Fruit fly (Drosophila melanogaster) whole organism, embryonic: ENCODE data around the gene CG10863.

Experiments used
- Abd-B ChIP-seq: fragments of 200-800 bp; sonication (Bioruptor generic); optimal IDR thresholded peaks from 2 replicates; lab custom pipeline; 2018; ENCODE audit warnings: missing biosample characterization, mild to moderate bottlenecking, missing genetic modification characterization, moderate library complexity
- B-H2 ChIP-seq: fragments of 200-800 bp; sonication (Bioruptor generic); optimal IDR thresholded peaks from 2 replicates; lab custom pipeline; 2018; ENCODE audit warnings: missing biosample characterization, mild to moderate bottlenecking, missing genetic modification characterization
- Bgb ChIP-seq: fragments of 200-800 bp; sonication (Bioruptor generic); IDR thresholded peaks from 2 replicates; pipeline ENCODE4 v1.3.6; 2022; ENCODE audit warnings: missing biosample characterization, missing genetic modification characterization; ENCODE audit not compliant: partially characterized antibody
- CG11695 ChIP-seq: fragments of 200-800 bp; sonication (Bioruptor generic); IDR thresholded peaks from 3 replicates; pipeline ENCODE4 v1.3.6; 2022; ENCODE audit warnings: missing biosample characterization, missing genetic modification characterization
- CG11696 ChIP-seq: fragments of 200-800 bp; sonication (Bioruptor generic); IDR thresholded peaks from 2 replicates; pipeline ENCODE4 v1.3.6; 2022; ENCODE audit warnings: missing biosample characterization, missing genetic modification characterization
- CG12391 ChIP-seq: fragments of 200-800 bp; sonication (Bioruptor generic); optimal IDR thresholded peaks from 3 replicates; lab custom pipeline; 2018; ENCODE audit warnings: missing biosample characterization, mild to moderate bottlenecking, missing genetic modification characterization, moderate library complexity
- CG14014 ChIP-seq: fragments of 200-800 bp; sonication (Bioruptor generic); IDR thresholded peaks from 2 replicates; pipeline ENCODE4 v1.3.6; 2022; ENCODE audit warnings: missing biosample characterization, missing genetic modification characterization
- CG17385 ChIP-seq: fragments of 200-800 bp; sonication (Bioruptor generic); optimal IDR thresholded peaks from 3 replicates; lab custom pipeline; 2018; ENCODE audit warnings: missing biosample characterization, mild to moderate bottlenecking, missing genetic modification characterization
- CG17568 ChIP-seq: fragments of 200-800 bp; sonication (Bioruptor generic); optimal IDR thresholded peaks from 2 replicates; lab custom pipeline; 2018; ENCODE audit warnings: missing biosample characterization, mild to moderate bottlenecking, missing genetic modification characterization, moderate library complexity
- CG33213 ChIP-seq: fragments of 200-800 bp; sonication (Bioruptor generic); optimal IDR thresholded peaks from 3 replicates; lab custom pipeline; 2016; ENCODE audit warnings: missing biosample characterization, missing genetic modification characterization
- CG4328 ChIP-seq: fragments of 200-800 bp; sonication (Bioruptor generic); optimal IDR thresholded peaks from 3 replicates; lab custom pipeline; 2017; ENCODE audit warnings: missing biosample characterization, missing genetic modification reagents, missing genetic modification characterization
- CG5180 ChIP-seq: fragments of 200-800 bp; sonication (Bioruptor generic); optimal IDR thresholded peaks from 3 replicates; lab custom pipeline; 2017; ENCODE audit warnings: missing biosample characterization, missing genetic modification characterization, mild to moderate bottlenecking, moderate library complexity, missing genetic modification reagents
- CG5953 ChIP-seq: fragments of 200-800 bp; sonication (Bioruptor generic); IDR thresholded peaks from 2 replicates; pipeline ENCODE4 v1.3.6; 2022; ENCODE audit warnings: missing biosample characterization, missing genetic modification characterization
- CG6175 ChIP-seq: fragments of 200-800 bp; sonication (Bioruptor generic); IDR thresholded peaks from 3 replicates; pipeline ENCODE4 v1.3.6; 2022; ENCODE audit warnings: missing biosample characterization, missing genetic modification characterization
- CG8388 ChIP-seq: fragments of 200-800 bp; sonication (Bioruptor generic); optimal IDR thresholded peaks from 2 replicates; lab custom pipeline; 2019; ENCODE audit warnings: missing biosample characterization, mild to moderate bottlenecking, missing genetic modification characterization, moderate library complexity
- CG9215 ChIP-seq: fragments of 200-800 bp; sonication (Bioruptor generic); IDR thresholded peaks from 2 replicates; pipeline ENCODE4 v1.3.6; 2022; ENCODE audit warnings: missing biosample characterization, missing genetic modification characterization
- CG9437 ChIP-seq: fragments of 200-800 bp; sonication (Bioruptor generic); optimal IDR thresholded peaks from 2 replicates; lab custom pipeline; 2018; ENCODE audit warnings: missing biosample characterization, mild to moderate bottlenecking, missing genetic modification characterization
- D ChIP-seq, 2 experiments: fragments of 200-800 bp in 1 of 2; fragments of >200 bp in 1 of 2; sonication (Bioruptor generic) in 1 of 2; optimal IDR thresholded peaks; 2 replicates in 1 of 2; 3 replicates in 1 of 2; lab custom pipeline; 2017; ENCODE audit warnings: mild to moderate bottlenecking in 1 of 2, missing biosample characterization in 1 of 2, missing genetic modification characterization in 1 of 2, missing genetic modification reagents in 1 of 2
- Deaf1 ChIP-seq: fragments of 200-800 bp; optimal IDR thresholded peaks from 3 replicates; lab custom pipeline; 2019; ENCODE audit warnings: missing biosample characterization, mild to moderate bottlenecking, missing genetic modification characterization, moderate library complexity
- Dp ChIP-seq: fragments of 200-800 bp; sonication (Bioruptor generic); optimal IDR thresholded peaks from 2 replicates; lab custom pipeline; 2018; ENCODE audit warnings: missing biosample characterization, mild to moderate bottlenecking, missing genetic modification characterization, moderate library complexity
- Ets65A ChIP-seq: fragments of 200-800 bp; sonication (Bioruptor generic); peaks from one replicate; lab custom pipeline; 2016; ENCODE audit warnings: missing biosample characterization, missing genetic modification characterization
- Hmr ChIP-seq: fragments of 200-800 bp; sonication (Bioruptor generic); optimal IDR thresholded peaks from 3 replicates; lab custom pipeline; 2017; ENCODE audit warnings: mild to moderate bottlenecking, missing biosample characterization, missing genetic modification reagents, missing genetic modification characterization
- Lim3 ChIP-seq: fragments of 200-800 bp; sonication (Bioruptor generic); IDR thresholded peaks from 2 replicates; pipeline ENCODE4 v1.3.6; 2022; ENCODE audit warnings: missing biosample characterization, missing genetic modification characterization
- Pdp1 ChIP-seq, 2 experiments: fragments of 200-800 bp; sonication (Bioruptor generic); optimal IDR thresholded peaks; 3 replicates each; lab custom pipeline; 2016; ENCODE audit warnings: missing biosample characterization in 2 of 2, missing genetic modification characterization in 2 of 2, mild to moderate bottlenecking in 1 of 2, moderate library complexity in 1 of 2
- Ravus ChIP-seq: fragments of 200-800 bp; sonication (Bioruptor generic); IDR thresholded peaks from 2 replicates; pipeline ENCODE4 v1.3.6; 2022; ENCODE audit warnings: missing biosample characterization, missing genetic modification characterization
- Ssrp ChIP-seq: fragments of 200-800 bp; sonication (Bioruptor generic); optimal IDR thresholded peaks from 2 replicates; lab custom pipeline; 2018; ENCODE audit warnings: missing biosample characterization, mild to moderate bottlenecking, missing genetic modification characterization, moderate library complexity
- Vsx1 ChIP-seq: fragments of 200-800 bp; sonication (Bioruptor generic); optimal IDR thresholded peaks from 2 replicates; lab custom pipeline; 2017; ENCODE audit warnings: missing biosample characterization, mild to moderate bottlenecking, missing genetic modification characterization, missing genetic modification reagents
- ash1 ChIP-seq: fragments of 200-800 bp; sonication (Bioruptor generic); optimal IDR thresholded peaks from 2 replicates; lab custom pipeline; 2018; ENCODE audit warnings: missing biosample characterization, mild to moderate bottlenecking, missing genetic modification characterization
- dmrt99B ChIP-seq: fragments of 200-800 bp; sonication (Bioruptor generic); optimal IDR thresholded peaks from 2 replicates; lab custom pipeline; 2018; ENCODE audit warnings: missing biosample characterization, mild to moderate bottlenecking, missing genetic modification characterization, moderate library complexity
- dpn ChIP-seq, 2 experiments: fragments of 200-800 bp; sonication (Bioruptor generic); optimal IDR thresholded peaks; 3 replicates each; lab custom pipeline; 2016; ENCODE audit warnings: missing biosample characterization in 2 of 2, missing genetic modification characterization in 2 of 2
- grau ChIP-seq: fragments of 200-800 bp; optimal IDR thresholded peaks from 3 replicates; lab custom pipeline; 2019; ENCODE audit warnings: missing biosample characterization, mild to moderate bottlenecking, missing genetic modification characterization, moderate library complexity
- grn ChIP-seq: fragments of 200-800 bp; sonication (Bioruptor generic); optimal IDR thresholded peaks from 3 replicates; lab custom pipeline; 2017; ENCODE audit warnings: missing biosample characterization, missing genetic modification characterization
- kah ChIP-seq: fragments of 200-800 bp; sonication (Bioruptor generic); optimal IDR thresholded peaks from 2 replicates; lab custom pipeline; 2018; ENCODE audit warnings: missing biosample characterization, mild to moderate bottlenecking, missing genetic modification characterization
- klu ChIP-seq: fragments of 200-800 bp; sonication (Bioruptor generic); IDR thresholded peaks from 2 replicates; pipeline ENCODE4 v1.3.6; 2022; ENCODE audit warnings: missing biosample characterization, missing genetic modification characterization
- lab ChIP-seq: fragments of 200-800 bp; sonication (Bioruptor generic); optimal IDR thresholded peaks from 3 replicates; lab custom pipeline; 2017; ENCODE audit warnings: missing biosample characterization, missing genetic modification characterization, mild to moderate bottlenecking, moderate library complexity, missing genetic modification reagents
- mam ChIP-seq: fragments of 200-800 bp; sonication (Bioruptor generic); optimal IDR thresholded peaks from 3 replicates; lab custom pipeline; 2016; ENCODE audit warnings: missing biosample characterization, missing genetic modification characterization
- nmo ChIP-seq: fragments of 200-800 bp; sonication (Bioruptor generic); optimal IDR thresholded peaks from 2 replicates; lab custom pipeline; 2018; ENCODE audit warnings: missing biosample characterization, mild to moderate bottlenecking, missing genetic modification characterization, moderate library complexity
- odd ChIP-seq: fragments of 200-800 bp; sonication (Bioruptor generic); optimal IDR thresholded peaks from 2 replicates; lab custom pipeline; 2017; ENCODE audit warnings: missing biosample characterization, mild to moderate bottlenecking, missing genetic modification characterization
- pb ChIP-seq: fragments of 200-800 bp; sonication (Bioruptor generic); optimal IDR thresholded peaks from 3 replicates; lab custom pipeline; 2016; ENCODE audit warnings: missing biosample characterization, missing genetic modification characterization
- phol ChIP-seq: fragments of 200-800 bp; sonication (Bioruptor generic); optimal IDR thresholded peaks from 3 replicates; lab custom pipeline; 2018; ENCODE audit warnings: missing biosample characterization, mild to moderate bottlenecking, missing genetic modification characterization, moderate library complexity
- pita ChIP-seq: fragments of 200-800 bp; sonication (Bioruptor generic); optimal IDR thresholded peaks from 2 replicates; lab custom pipeline; 2017; ENCODE audit warnings: missing biosample characterization, mild to moderate bottlenecking, missing genetic modification characterization
- prd ChIP-seq, 3 experiments: fragments of >200 bp in 2 of 3; fragments of 200-800 bp in 1 of 3; sonication (Bioruptor generic) in 1 of 3; optimal IDR thresholded peaks in 2 of 3; IDR thresholded peaks in 1 of 3; 2 replicates in 2 of 3; 3 replicates in 1 of 3; pipeline versions ENCODE4 v1.3.6 to Lab custom; 2017 to 2022; ENCODE audit warnings: missing biosample characterization in 1 of 3, missing genetic modification characterization in 1 of 3
- salm ChIP-seq: fragments of 200-800 bp; sonication (Bioruptor generic); optimal IDR thresholded peaks from 2 replicates; lab custom pipeline; 2018; ENCODE audit warnings: missing biosample characterization, mild to moderate bottlenecking, missing genetic modification characterization
- scrt ChIP-seq: fragments of 200-800 bp; sonication (Bioruptor generic); optimal IDR thresholded peaks from 2 replicates; lab custom pipeline; 2018; ENCODE audit warnings: missing biosample characterization, mild to moderate bottlenecking, missing genetic modification characterization, moderate library complexity
- so ChIP-seq: fragments of 200-800 bp; sonication (Bioruptor generic); IDR thresholded peaks from 3 replicates; pipeline ENCODE4 v1.3.6; 2022; ENCODE audit warnings: missing biosample characterization, missing genetic modification characterization
- zen ChIP-seq: fragments of 200-800 bp; sonication (Bioruptor generic); optimal IDR thresholded peaks from 3 replicates; lab custom pipeline; 2018; ENCODE audit warnings: missing biosample characterization, mild to moderate bottlenecking, missing genetic modification characterization, moderate library complexity
- zfh1 ChIP-seq: fragments of 200-800 bp; sonication (Bioruptor generic); IDR thresholded peaks from 3 replicates; pipeline ENCODE4 v1.3.6; 2022; ENCODE audit warnings: missing biosample characterization, missing genetic modification characterization

Gene CG10863

DNA sequence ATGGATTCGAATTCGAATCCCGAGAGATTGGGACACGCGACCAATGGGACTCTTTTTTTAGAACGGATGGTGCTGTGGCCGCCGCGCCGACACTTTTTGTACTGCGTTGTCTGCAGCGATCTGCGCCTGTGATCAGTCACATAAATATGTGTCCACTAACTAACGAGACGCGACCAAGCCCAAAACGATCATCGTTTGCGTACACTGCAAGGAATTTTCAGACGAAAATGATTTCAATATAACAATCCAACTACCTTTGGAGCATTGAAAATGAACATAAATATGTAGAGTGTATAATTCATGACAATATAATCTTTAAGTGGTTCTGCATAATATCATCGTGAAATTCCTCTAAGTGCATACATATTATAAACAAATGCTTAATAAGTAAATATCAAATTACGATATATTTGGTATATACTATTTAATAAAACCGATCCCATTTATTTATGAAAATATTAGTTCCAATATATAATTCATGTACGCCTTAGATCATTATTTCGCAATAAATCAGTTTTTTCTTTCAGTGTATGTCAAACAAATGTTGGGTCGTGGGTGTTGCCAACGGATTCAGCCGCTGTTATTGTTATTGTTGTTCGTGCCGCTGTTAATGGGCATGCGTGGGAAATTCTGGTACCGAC, 6.6 kb downstream of the CG10863 start, which contains the start of gene Eip63F-1 (continued):
- TF ChIP-seq CG11696 (GFP tag; lab: Robert Waterston, UW) (peak; percentile 38; the same call in 1 of the 2 replicates), Ssrp (tag; lab: Kevin White, UChicago) (peak; percentile 71), grau (tag; lab: Kevin White, UChicago) (peak; percentile 79), Pdp1 (GFP tag; optimal IDR thresholded peaks at IDR 0.05; lab: Kevin White, UChicago) (peak in 1 of 2 experiments; percentile 14), mam (no peak), Ets65A (GFP tag; lab: Kevin White, UChicago) (peak; percentile 63), CG5953 (peak; percentile 37; the same call in 1 of the 2 replicates), lab (GFP tag; lab: Kevin White, UChicago) (peak; percentile 70), pita (GFP tag; lab: Kevin White, UChicago) (no peak), zfh1 (GFP tag; lab: Robert Waterston, UW) (no peak), Lim3 (GFP tag; lab: Robert Waterston, UW) (0 out of 2 replicates have a peak, but pooled peaks have one; percentile 18), salm (tag; lab: Kevin White, UChicago) (peak; percentile 32), CG9215 (GFP tag; lab: Robert Waterston, UW) (0 out of 2 replicates have a peak, but pooled peaks have one; percentile 34), CG17385 (GFP tag; lab: Kevin White, UChicago) (peak; percentile 73), D (optimal IDR thresholded peaks at IDR 0.05; lab: Kevin White, UChicago) (no peak), D (GFP tag; optimal IDR thresholded peaks at IDR 0.05; lab: Kevin White, UChicago) (peak; percentile 52), CG8388 (GFP tag; lab: Kevin White, UChicago) (peak; percentile 45), grn (GFP tag; lab: Kevin White, UChicago) (no peak), so (0 out of 3 replicates have a peak, but pooled peaks have one; percentile 12), dmrt99B (tag; lab: Kevin White, UChicago) (peak; percentile 71), B-H2 (peak; percentile 34), Abd-B (GFP tag; lab: Kevin White, UChicago) (peak; percentile 45), CG4328 (GFP tag; lab: Kevin White, UChicago) (peak; percentile 15), Deaf1 (tag; lab: Kevin White, UChicago) (peak; percentile 51), Hmr (peak; percentile 57), CG14014 (peak; percentile 29; the same call in 1 of the 2 replicates), nmo (GFP tag; lab: Kevin White, UChicago) (peak; percentile 80), pb (GFP tag; lab: Kevin White, UChicago) (no peak), phol (tag; lab: Kevin White, UChicago) (peak; percentile 78), Bgb (no peak), CG6175 (no peak), zen (peak; percentile 32), CG11695 (GFP tag; lab: Robert Waterston, UW) (peak; percentile 40; the same call in 2 of the 3 replicates), Vsx1 (peak; percentile 17), klu (peak; percentile 39; the same call in 1 of the 2 replicates), CG17568 (GFP tag; lab: Kevin White, UChicago) (no peak), CG5180 (GFP tag; lab: Kevin White, UChicago) (peak; percentile 59), kah (GFP tag; lab: Kevin White, UChicago) (peak; percentile 53), CG33213 (GFP tag; lab: Kevin White, UChicago) (no peak), ash1 (GFP tag; lab: Kevin White, UChicago) (no peak), CG9437 (GFP tag; lab: Kevin White, UChicago) (peak; percentile 75), odd (GFP tag; lab: Kevin White, UChicago) (peak; percentile 51), Ravus (GFP tag; lab: Robert Waterston, UW) (peak; percentile 12; the same call in 1 of the 2 replicates), scrt (GFP tag; lab: Kevin White, UChicago) (peak; percentile 81), prd (optimal IDR thresholded peaks at IDR 0.05; lab: Kevin White, UChicago) (no peak), prd (GFP tag; IDR thresholded peaks at IDR 0.05; lab: Robert Waterston, UW) (0 out of 3 replicates have a peak, but pooled peaks have one; percentile 12), CG12391 (peak; percentile 77), Dp (GFP tag; lab: Kevin White, UChicago) (no peak), dpn (GFP tag; optimal IDR thresholded peaks at IDR 0.05; lab: Kevin White, UChicago) (peak in 1 of 2 experiments; percentile 62)
